Fruit fly (Drosophila melanogaster): Measurements from ENCODE around the gene fz2.

DNA sequence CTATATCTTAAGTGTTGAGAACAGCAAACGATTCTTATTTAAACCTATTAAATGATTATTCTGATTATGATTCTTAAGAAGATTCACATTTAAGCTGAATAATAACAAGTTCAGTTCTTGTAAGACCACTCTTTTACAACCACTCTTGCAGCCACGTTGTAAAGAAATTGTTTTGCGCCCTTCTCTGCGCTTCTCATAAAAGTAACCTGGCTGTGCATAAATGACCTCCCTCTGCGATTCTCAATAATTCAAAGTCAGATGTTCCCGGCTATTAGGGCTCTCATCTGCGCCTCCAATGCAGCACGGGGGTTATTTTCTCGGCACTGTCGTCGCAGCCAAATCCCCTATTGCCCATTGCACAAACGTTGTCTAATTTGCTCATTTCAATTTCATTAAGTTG, 42.0 kb downstream of the fz2 start:
- TF ChIP-seq pan (optimal IDR thresholded peaks at IDR 0.05), result no peak
- TF ChIP-seq EcR (GFP tag; optimal IDR thresholded peaks at IDR 0.05), result no peak
- no peak for TF ChIP-seq psq (optimal IDR thresholded peaks at IDR 0.05)
- TF ChIP-seq CG8478 (optimal IDR thresholded peaks at IDR 0.05), result no peak
- no peak for TF ChIP-seq usp (GFP tag; optimal IDR thresholded peaks at IDR 0.05)
